Fruit fly (Drosophila melanogaster) whole organism, wandering third instar larva: ENCODE results near the gene dlg1.

Source experiments
- Dfd ChIP-seq: fragments of >200 bp; optimal IDR thresholded peaks from 2 replicates; lab custom pipeline; 2017; ENCODE audit warnings: missing biosample characterization, missing genetic modification characterization
- Hr78 ChIP-seq: fragments of >200 bp; optimal IDR thresholded peaks from 2 replicates; lab custom pipeline; 2017; ENCODE audit warnings: missing biosample characterization, missing genetic modification characterization
- dsf ChIP-seq: sonication (Bioruptor generic); optimal IDR thresholded peaks from 2 replicates; lab custom pipeline; 2016; ENCODE audit warnings: missing biosample characterization, missing genetic modification characterization, borderline replicate concordance
- usp ChIP-seq: fragments of >200 bp; optimal IDR thresholded peaks from 2 replicates; lab custom pipeline; 2017; ENCODE audit warnings: missing biosample characterization, missing genetic modification characterization

DNA sequence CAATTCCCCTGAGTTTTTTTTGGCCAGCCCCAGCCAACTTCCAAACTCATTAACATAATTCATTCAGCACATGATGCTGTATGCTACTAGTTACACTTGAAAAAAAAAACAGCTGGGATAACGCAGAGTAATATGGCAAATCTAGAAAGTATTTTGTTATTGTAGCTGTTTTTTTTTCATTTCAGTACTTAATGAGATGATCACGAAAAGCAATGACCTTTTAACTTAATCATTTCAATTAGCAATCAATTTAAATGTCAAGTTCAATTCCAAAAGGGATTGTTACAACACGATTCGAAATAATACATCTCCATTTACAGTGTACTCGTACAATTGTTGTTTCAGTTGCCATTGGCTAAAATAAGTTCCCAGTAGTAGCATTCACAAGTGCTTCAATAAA, 80.9 kb downstream of the dlg1 start:
- no peak for TF ChIP-seq dsf (GFP tag; lab: Kevin White, UChicago)
- no peak for TF ChIP-seq Dfd
- TF ChIP-seq Hr78 (GFP tag; lab: Kevin White, UChicago): no peak
- no peak for TF ChIP-seq usp (GFP tag; lab: Kevin White, UChicago)
